Worm (Caenorhabditis elegans): ENCODE measurements around the gene acn-1.

Gene acn-1

ce11 chrX:5084495-5084894 lies 12.4 kb downstream of the acn-1 start, which contains the start of gene ets-5:
Gene ets-5 (minus strand): TSS chrX:5084526.
- no peak for TF ChIP-seq aly-1 (tag; optimal IDR thresholded peaks at IDR 0.05)

DNA sequence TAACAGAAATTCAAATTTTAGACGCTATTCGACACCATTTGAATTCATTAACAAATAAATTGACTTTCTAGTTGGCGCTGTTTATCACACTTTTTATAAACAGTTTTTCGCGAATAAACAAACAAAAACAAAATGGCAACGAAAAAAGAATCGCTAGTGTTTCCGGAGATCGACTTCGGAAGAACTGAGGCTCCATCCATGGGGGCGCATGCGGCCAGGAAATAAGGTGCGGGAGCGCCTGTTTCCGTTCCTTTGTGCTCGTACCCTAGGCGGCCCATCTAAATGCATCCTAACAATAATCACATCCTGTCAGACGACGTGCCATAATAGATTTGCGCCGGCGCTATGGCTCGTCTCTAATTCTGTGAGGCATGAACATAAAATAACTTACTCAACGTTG lies 12.8 kb downstream of the acn-1 start:
- TF ChIP-seq hmg-4 (GFP tag; optimal IDR thresholded peaks at IDR 0.05) (no peak), F13C5.2 (tag; optimal IDR thresholded peaks at IDR 0.05) (no peak), aly-1 (tag; optimal IDR thresholded peaks at IDR 0.05) (no peak), flt-1 (GFP tag; IDR thresholded peaks at IDR 0.05) (no peak), ceh-13 (GFP tag; optimal IDR thresholded peaks at IDR 0.05) (no peak), ama-1 (optimal IDR thresholded peaks at IDR 0.05) (no peak), sea-1 (GFP tag; conservative IDR thresholded peaks at IDR 0.05) (no peak), hnd-1 (tag; optimal IDR thresholded peaks at IDR 0.05) (no peak), tbx-11 (GFP tag; IDR thresholded peaks at IDR 0.05) (no peak)

ce11 chrX:5079297-5079696 lies 17.6 kb downstream of the acn-1 start:
- TF ChIP-seq ets-7 (tag; optimal IDR thresholded peaks at IDR 0.05) (no peak), aly-1 (tag; optimal IDR thresholded peaks at IDR 0.05) (no peak), tbx-11 (GFP tag; IDR thresholded peaks at IDR 0.05) (no peak), pes-1 (GFP tag; IDR thresholded peaks at IDR 0.05) (no peak), sea-1 (GFP tag; conservative IDR thresholded peaks at IDR 0.05) (no peak), B0310.2 (tag; optimal IDR thresholded peaks at IDR 0.05) (no peak), scrt-1 (GFP tag; IDR thresholded peaks at IDR 0.05) (no peak), hnd-1 (tag; optimal IDR thresholded peaks at IDR 0.05) (no peak), ceh-36 (tag; optimal IDR thresholded peaks at IDR 0.05) (no peak), F13C5.2 (tag; optimal IDR thresholded peaks at IDR 0.05) (no peak), flt-1 (GFP tag; IDR thresholded peaks at IDR 0.05) (no peak)

DNA sequence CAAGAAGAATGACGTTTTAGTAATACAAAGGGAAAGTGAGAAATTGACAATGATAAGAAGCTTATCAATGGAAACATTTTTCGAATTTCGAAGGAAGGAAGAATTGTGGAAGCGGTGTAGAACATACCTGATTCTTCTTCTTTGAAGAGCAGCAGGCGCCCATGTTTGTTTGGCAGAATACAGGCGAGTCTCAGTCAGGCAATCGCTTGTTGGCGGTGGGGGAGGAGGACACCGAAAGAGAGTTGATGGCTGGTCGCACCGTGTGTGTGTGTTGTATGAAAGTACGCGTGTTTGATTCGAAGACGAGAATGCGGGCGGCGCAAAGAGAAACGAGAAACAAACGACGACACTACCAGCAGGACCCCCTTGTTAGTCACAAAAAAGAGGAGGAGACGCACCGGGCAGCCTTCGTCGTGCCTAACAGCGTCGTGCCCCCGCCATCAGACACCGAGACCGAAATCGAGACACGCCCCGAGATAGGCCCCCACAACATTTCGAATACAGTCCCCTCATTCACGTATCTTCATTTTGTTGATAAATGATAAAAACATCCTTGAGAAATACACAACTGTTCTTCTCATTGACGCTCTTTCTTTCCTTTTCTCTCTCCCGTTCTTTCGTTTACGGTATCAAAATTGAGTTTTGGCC lies 19.0 kb downstream of the acn-1 start, which contains the start of gene cal-5:
Gene cal-5 (minus strand): TSS at position 266 of the 648 bp plus-strand sequence.
- no peak for TF ChIP-seq F13C5.2 (tag; optimal IDR thresholded peaks at IDR 0.05)
- TF ChIP-seq tbx-11 (GFP tag; IDR thresholded peaks at IDR 0.05) = 0 out of 2 replicates have a peak, but pooled peaks have one; percentile 25
- TF ChIP-seq aly-1 (tag; optimal IDR thresholded peaks at IDR 0.05) = peak; percentile 8
- TF ChIP-seq hmg-4 (GFP tag; optimal IDR thresholded peaks at IDR 0.05) = peak; percentile 74

- TF ChIP-seq F13C5.2 (tag; optimal IDR thresholded peaks at IDR 0.05) (no peak), scrt-1 (GFP tag; IDR thresholded peaks at IDR 0.05) (no peak), tbx-37 (GFP tag; conservative IDR thresholded peaks at IDR 0.05) (no peak), hnd-1 (tag; optimal IDR thresholded peaks at IDR 0.05) (no peak), hmbx-1 (tag; optimal IDR thresholded peaks at IDR 0.05) (no peak), pes-1 (GFP tag; IDR thresholded peaks at IDR 0.05) (no peak)
Observed at ce11 chrX:5075538-5075937, 21.3 kb downstream of the acn-1 start.

DNA sequence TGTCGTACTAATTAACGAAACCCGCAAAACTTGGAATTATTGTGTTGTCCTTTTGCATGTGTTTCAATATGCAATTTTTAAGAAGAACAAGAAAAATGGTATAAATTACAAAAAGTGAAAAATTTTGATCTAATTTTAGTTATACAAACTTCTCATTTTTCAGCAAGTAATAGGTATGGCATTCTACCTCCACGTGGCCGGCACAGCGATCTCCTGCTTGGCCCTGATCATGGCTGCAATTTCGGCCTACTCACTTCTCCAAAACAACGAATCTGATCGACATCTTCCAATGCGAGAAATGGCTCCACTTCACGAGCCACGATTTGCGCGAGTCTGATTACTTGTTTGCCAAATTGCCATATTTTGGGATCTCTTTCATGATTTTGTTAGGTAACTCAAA lies 23.0 kb downstream of the acn-1 start:
- TF ChIP-seq hmg-4 (GFP tag; optimal IDR thresholded peaks at IDR 0.05) (no peak), ama-1 (optimal IDR thresholded peaks at IDR 0.05) (no peak), ceh-36 (tag; optimal IDR thresholded peaks at IDR 0.05) (no peak), hmbx-1 (tag; optimal IDR thresholded peaks at IDR 0.05) (no peak), ets-7 (tag; optimal IDR thresholded peaks at IDR 0.05) (no peak), tbx-11 (GFP tag; IDR thresholded peaks at IDR 0.05) (no peak), flt-1 (GFP tag; IDR thresholded peaks at IDR 0.05) (no peak), B0310.2 (tag; optimal IDR thresholded peaks at IDR 0.05) (no peak), pes-1 (GFP tag; IDR thresholded peaks at IDR 0.05) (no peak), tra-4 (tag; optimal IDR thresholded peaks at IDR 0.05) (no peak), F13C5.2 (tag; optimal IDR thresholded peaks at IDR 0.05) (no peak), scrt-1 (GFP tag; IDR thresholded peaks at IDR 0.05) (no peak), aly-1 (tag; optimal IDR thresholded peaks at IDR 0.05) (no peak), ceh-13 (GFP tag; optimal IDR thresholded peaks at IDR 0.05) (no peak), sea-1 (GFP tag; conservative IDR thresholded peaks at IDR 0.05) (no peak), hnd-1 (tag; optimal IDR thresholded peaks at IDR 0.05) (no peak)

ce11 chrX:5071025-5071424 lies 25.8 kb downstream of the acn-1 start:
- TF ChIP-seq pes-1 (GFP tag; IDR thresholded peaks at IDR 0.05) (no peak), tbx-37 (GFP tag; conservative IDR thresholded peaks at IDR 0.05) (no peak), hmbx-1 (tag; optimal IDR thresholded peaks at IDR 0.05) (no peak), scrt-1 (GFP tag; IDR thresholded peaks at IDR 0.05) (no peak), ceh-13 (GFP tag; optimal IDR thresholded peaks at IDR 0.05) (no peak), F13C5.2 (tag; optimal IDR thresholded peaks at IDR 0.05) (no peak), tbx-11 (GFP tag; IDR thresholded peaks at IDR 0.05) (no peak), flt-1 (GFP tag; IDR thresholded peaks at IDR 0.05) (no peak), ets-7 (tag; optimal IDR thresholded peaks at IDR 0.05) (no peak), sea-1 (GFP tag; conservative IDR thresholded peaks at IDR 0.05) (no peak), hmg-4 (GFP tag; optimal IDR thresholded peaks at IDR 0.05) (no peak), tra-4 (tag; optimal IDR thresholded peaks at IDR 0.05) (no peak), ceh-36 (tag; optimal IDR thresholded peaks at IDR 0.05) (no peak), B0310.2 (tag; optimal IDR thresholded peaks at IDR 0.05) (no peak), aly-1 (tag; optimal IDR thresholded peaks at IDR 0.05) (no peak), ama-1 (optimal IDR thresholded peaks at IDR 0.05) (no peak), hnd-1 (tag; optimal IDR thresholded peaks at IDR 0.05) (no peak)

- no peak for TF ChIP-seq ets-7 (tag; optimal IDR thresholded peaks at IDR 0.05)
- TF ChIP-seq flt-1 (GFP tag; IDR thresholded peaks at IDR 0.05) = no peak
- TF ChIP-seq ceh-13 (GFP tag; optimal IDR thresholded peaks at IDR 0.05) = no peak
- no peak for TF ChIP-seq scrt-1 (GFP tag; IDR thresholded peaks at IDR 0.05)
- TF ChIP-seq pes-1 (GFP tag; IDR thresholded peaks at IDR 0.05) = no peak
- no peak for TF ChIP-seq F13C5.2 (tag; optimal IDR thresholded peaks at IDR 0.05)
- TF ChIP-seq aly-1 (tag; optimal IDR thresholded peaks at IDR 0.05) = no peak
- TF ChIP-seq ama-1 (optimal IDR thresholded peaks at IDR 0.05) = no peak
- no peak for TF ChIP-seq hmbx-1 (tag; optimal IDR thresholded peaks at IDR 0.05)
- TF ChIP-seq ceh-36 (tag; optimal IDR thresholded peaks at IDR 0.05) = no peak
- TF ChIP-seq B0310.2 (tag; optimal IDR thresholded peaks at IDR 0.05) = no peak
- TF ChIP-seq tbx-37 (GFP tag; conservative IDR thresholded peaks at IDR 0.05) = no peak
Observed at ce11 chrX:5067796-5068195, 29.1 kb downstream of the acn-1 start, which contains the start of gene clc-7. Gene clc-7 (plus strand): TSS chrX:5068096.
